Worm (Caenorhabditis elegans): Measurements from ENCODE around the gene F46C3.6.

The F46C3.6 gene

DNA sequence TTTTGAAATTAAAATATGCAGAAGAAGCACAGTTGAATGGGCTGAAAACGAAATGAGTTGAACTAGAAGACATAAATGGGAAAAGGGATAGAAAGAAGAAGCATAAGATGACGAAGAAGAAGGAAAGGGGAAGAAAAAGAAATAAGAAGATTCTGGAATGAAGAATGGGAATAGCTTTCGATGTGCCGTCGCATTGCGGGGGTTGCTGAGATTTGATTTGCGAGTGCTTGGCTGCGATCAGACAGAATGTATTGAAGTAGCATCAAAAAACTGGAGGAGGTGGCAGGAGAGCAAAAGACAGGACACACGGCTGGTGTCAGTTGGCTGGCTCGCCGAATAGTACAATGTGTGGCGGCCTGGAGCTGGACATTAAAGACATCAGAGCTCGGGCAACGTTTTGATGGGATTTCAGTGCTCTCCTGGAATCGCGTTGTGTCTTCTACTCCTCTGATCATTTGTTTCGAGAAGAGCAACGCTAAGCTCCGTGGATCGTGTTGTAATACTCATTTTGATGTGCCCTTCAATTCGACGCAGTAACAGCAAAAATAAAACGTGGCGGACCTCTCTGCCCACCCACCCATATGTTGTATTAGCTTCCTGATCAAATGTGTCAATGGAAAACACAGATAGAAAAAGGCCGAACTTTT is 40.6 kb downstream of the F46C3.6 start (continued):
- TF ChIP-seq F13H6.1 (tag; optimal IDR thresholded peaks at IDR 0.05), result peak; percentile 64
- TF ChIP-seq odd-2 (tag; optimal IDR thresholded peaks at IDR 0.05), result no peak
- no peak for TF ChIP-seq C38D4.7 (GFP tag; optimal IDR thresholded peaks at IDR 0.05)
- TF ChIP-seq fax-1 (tag; optimal IDR thresholded peaks at IDR 0.05), result no peak
- TF ChIP-seq madf-2 (tag; optimal IDR thresholded peaks at IDR 0.05), result no peak
- peak; percentile 79 for TF ChIP-seq pat-9 (tag; optimal IDR thresholded peaks at IDR 0.05)
- TF ChIP-seq ceh-14 (tag; optimal IDR thresholded peaks at IDR 0.05), result peak; percentile 2
- TF ChIP-seq ceh-30 (tag; optimal IDR thresholded peaks at IDR 0.05), result no peak
- TF ChIP-seq pax-1 (tag; optimal IDR thresholded peaks at IDR 0.05), result no peak
- TF ChIP-seq nfya-1 (tag; optimal IDR thresholded peaks at IDR 0.05), result no peak
- TF ChIP-seq zip-5 (tag; optimal IDR thresholded peaks at IDR 0.05), result no peak
- peak; percentile 38 for TF ChIP-seq ref-2 (tag; optimal IDR thresholded peaks at IDR 0.05)
- peak; percentile 89 for TF ChIP-seq ceh-18 (tag; optimal IDR thresholded peaks at IDR 0.05)
- peak; percentile 4 for TF ChIP-seq ceh-34 (tag; optimal IDR thresholded peaks at IDR 0.05)
- TF ChIP-seq ceh-19 (GFP tag; optimal IDR thresholded peaks at IDR 0.05), result no peak
- TF ChIP-seq elt-2 (tag; optimal IDR thresholded peaks at IDR 0.05), result no peak
- peak; percentile 57 for TF ChIP-seq tbx-2 (tag; optimal IDR thresholded peaks at IDR 0.05)
- TF ChIP-seq ceh-6 (GFP tag; optimal IDR thresholded peaks at IDR 0.05), result no peak
- peak; percentile 79 for TF ChIP-seq unc-42 (tag; optimal IDR thresholded peaks at IDR 0.05)

DNA sequence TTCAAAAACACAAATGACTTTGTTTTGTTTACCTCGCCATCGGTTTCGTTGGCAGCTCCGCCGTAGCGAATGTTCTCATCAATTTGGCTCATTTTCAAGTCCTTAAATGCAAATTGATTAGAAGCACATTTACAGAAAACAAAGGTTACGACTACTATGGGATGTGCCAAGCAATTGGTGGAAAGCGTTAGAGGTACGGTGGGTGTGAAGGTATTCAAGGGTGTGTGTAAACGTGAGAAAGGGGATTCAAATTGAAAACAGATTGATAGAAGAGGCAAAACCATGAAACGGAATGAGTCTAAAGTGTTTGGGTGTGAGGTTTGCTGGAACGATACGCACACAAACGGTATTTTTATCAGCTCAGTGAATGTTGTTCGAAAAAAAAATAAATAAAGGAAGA is 42.5 kb downstream of the F46C3.6 start, which contains the start of gene tni-1:
TSS of gene tni-1 (minus strand) at position 101 of the 400 bp plus-strand sequence.
- TF ChIP-seq ztf-16 (tag; optimal IDR thresholded peaks at IDR 0.05), result no peak
- no peak for TF ChIP-seq pha-4 (tag; optimal IDR thresholded peaks at IDR 0.05)
- TF ChIP-seq elt-2 (tag; optimal IDR thresholded peaks at IDR 0.05), result no peak
- TF ChIP-seq pax-1 (tag; optimal IDR thresholded peaks at IDR 0.05), result no peak
- TF ChIP-seq ref-2 (tag; optimal IDR thresholded peaks at IDR 0.05), result no peak
- no peak for TF ChIP-seq ceh-24 (tag; optimal IDR thresholded peaks at IDR 0.05)
- no peak for TF ChIP-seq ceh-48 (tag; optimal IDR thresholded peaks at IDR 0.05)
- TF ChIP-seq pqm-1 (tag; optimal IDR thresholded peaks at IDR 0.05), result no peak
- TF ChIP-seq ceh-2 (tag; optimal IDR thresholded peaks at IDR 0.05), result no peak
- no peak for TF ChIP-seq pat-9 (tag; optimal IDR thresholded peaks at IDR 0.05)
- no peak for TF ChIP-seq mec-3 (tag; optimal IDR thresholded peaks at IDR 0.05; ENCODE audit: borderline replicate concordance)
- TF ChIP-seq tbx-7 (tag; optimal IDR thresholded peaks at IDR 0.05), result no peak

DNA sequence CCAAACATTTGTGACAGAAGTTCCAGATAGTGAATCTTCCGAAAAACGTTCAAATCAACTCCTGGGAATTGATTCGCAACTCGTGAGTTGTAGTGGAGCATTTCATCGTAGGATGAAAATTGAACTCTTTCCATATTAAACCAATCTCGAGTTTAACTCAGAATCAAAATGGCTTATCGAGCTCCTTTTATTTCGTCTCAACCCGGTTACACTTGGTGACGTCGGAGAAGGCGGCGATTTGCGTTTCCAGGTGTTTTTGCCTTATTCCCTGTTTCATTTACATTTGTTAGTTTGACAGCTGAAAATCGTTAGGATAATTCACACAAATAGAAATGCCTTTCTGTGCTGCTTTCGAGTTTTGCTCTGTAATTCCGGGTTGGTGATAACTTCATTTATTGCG is 44.4 kb downstream of the F46C3.6 start, which contains the start of gene F42E11.3:
TSS of gene F42E11.3 (minus strand) at position 101 of the 400 bp plus-strand sequence.
- TF ChIP-seq ama-1 (optimal IDR thresholded peaks at IDR 0.05), result peak; percentile 31
- TF ChIP-seq ceh-31 (tag; optimal IDR thresholded peaks at IDR 0.05), result no peak
- TF ChIP-seq K02D7.2 (tag; optimal IDR thresholded peaks at IDR 0.05), result no peak

DNA sequence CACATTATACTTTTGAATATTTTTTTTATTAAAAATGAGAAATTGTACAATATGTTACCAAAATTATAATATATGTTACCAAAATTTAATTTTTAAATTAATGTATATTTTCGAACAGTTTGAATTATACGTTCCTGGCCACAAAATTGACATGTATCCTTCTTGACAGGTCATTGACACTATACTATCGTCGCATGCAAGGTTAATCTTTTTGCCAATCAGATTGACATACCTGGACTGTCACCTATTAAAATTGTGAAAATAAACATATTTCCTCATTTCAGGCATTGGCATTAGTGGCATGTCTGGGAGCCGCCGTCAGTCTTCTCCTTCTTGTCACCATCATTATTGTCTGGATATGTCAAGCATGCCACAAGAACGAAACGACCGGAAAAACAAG is 49.8 kb downstream of the F46C3.6 start:
- TF ChIP-seq Y22D7AL.16 (tag; optimal IDR thresholded peaks at IDR 0.05) (no peak), ceh-19 (GFP tag; optimal IDR thresholded peaks at IDR 0.05) (no peak), elt-4 (tag; optimal IDR thresholded peaks at IDR 0.05) (no peak), C08G9.2 (tag; optimal IDR thresholded peaks at IDR 0.05) (no peak), dve-1 (tag; optimal IDR thresholded peaks at IDR 0.05) (no peak)

All from whole organism, late embryonic.